Worm (Caenorhabditis elegans) whole organism, early embryonic: ENCODE measurements around the gene F23A7.1.

ENCODE experiments used
- B0310.2 ChIP-seq: sonication (generic microtip); optimal IDR thresholded peaks from 2 replicates; lab custom pipeline; 2016; ENCODE audit warnings: mild to moderate bottlenecking, missing genetic modification characterization, missing compliant biosample characterization
- aly-1 ChIP-seq: sonication (generic microtip); optimal IDR thresholded peaks from 2 replicates; lab custom pipeline; 2016; ENCODE audit warnings: missing genetic modification characterization, missing compliant biosample characterization
- ama-1 ChIP-seq: fragments of 150-350 bp; optimal IDR thresholded peaks from 2 replicates; lab custom pipeline; 2014
- ceh-13 ChIP-seq: fragments of 200-800 bp; sonication (Bioruptor generic); optimal IDR thresholded peaks from 2 replicates; lab custom pipeline; 2018; ENCODE audit warnings: mild to moderate bottlenecking, missing genetic modification characterization, missing compliant biosample characterization
- ets-7 ChIP-seq: sonication (generic microtip); optimal IDR thresholded peaks from 2 replicates; lab custom pipeline; 2016; ENCODE audit warnings: missing genotype, missing genetic modification characterization, missing compliant biosample characterization
- tbx-11 ChIP-seq: fragments of 200-800 bp; sonication (Bioruptor generic); IDR thresholded peaks from 2 replicates; pipeline ENCODE4 v1.3.6; 2022; ENCODE audit warnings: missing genetic modification characterization, missing compliant biosample characterization

DNA sequence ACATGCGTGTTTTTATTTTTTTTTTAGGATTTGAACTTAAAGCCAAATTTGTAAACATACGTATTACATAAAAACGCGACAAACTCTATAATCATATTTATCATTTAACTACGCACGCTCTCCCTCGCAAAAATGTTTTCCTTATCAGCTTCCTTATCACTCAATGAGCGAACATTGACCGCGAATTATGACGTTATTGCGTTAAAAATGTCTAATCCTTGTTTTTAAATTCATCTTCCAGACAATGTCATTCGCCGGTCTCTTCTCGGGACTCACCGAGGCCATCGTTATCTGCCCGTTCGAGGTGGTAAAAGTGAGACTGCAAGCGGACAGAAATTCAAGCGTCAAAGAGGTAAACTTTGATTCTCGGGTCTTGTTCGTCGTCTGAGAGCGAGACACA, 24.6 kb upstream of the F23A7.1 start:
- TF ChIP-seq ets-7 (no peak), ama-1 (lab: Kevin White, UChicago) (no peak), ceh-13 (GFP tag; lab: Kevin White, UChicago) (no peak), tbx-11 (GFP tag; lab: Robert Waterston, UW) (no peak), aly-1 (tag; lab: Kevin White, UChicago) (no peak), B0310.2 (tag; lab: Kevin White, UChicago) (no peak)
